Worm (Caenorhabditis elegans): ENCODE measurements around the gene aps-1.

aps-1 gene

ce11 chrV:6043275-6044271, 25.8 kb downstream of the aps-1 start, which contains the start of gene cpi-2:
Gene cpi-2, plus strand, starts transcription at chrV:6044062.
- TF ChIP-seq nhr-71 (tag; optimal IDR thresholded peaks at IDR 0.05) (peak; percentile 45), jun-1 (tag; optimal IDR thresholded peaks at IDR 0.05) (peak; percentile 63), tbx-2 (tag; optimal IDR thresholded peaks at IDR 0.05) (peak; percentile 26), rnt-1 (tag; optimal IDR thresholded peaks at IDR 0.05) (peak; percentile 58), nhr-20 (tag; optimal IDR thresholded peaks at IDR 0.05) (peak; percentile 46), lin-14 (GFP tag; optimal IDR thresholded peaks at IDR 0.05) (peak; percentile 80), snu-23 (GFP tag; optimal IDR thresholded peaks at IDR 0.05) (peak; percentile 53), swsn-7 (tag; optimal IDR thresholded peaks at IDR 0.05) (peak; percentile 28), fkh-10 (GFP tag; optimal IDR thresholded peaks at IDR 0.05) (no peak), tlp-1 (tag; optimal IDR thresholded peaks at IDR 0.05) (no peak), mep-1 (tag; optimal IDR thresholded peaks at IDR 0.05) (peak; percentile 51), ceh-82 (tag; optimal IDR thresholded peaks at IDR 0.05) (peak in 1 of 3 experiments; percentile 17), mdl-1 (tag; optimal IDR thresholded peaks at IDR 0.05) (peak in 1 of 2 experiments; percentile 35), ama-1 (optimal IDR thresholded peaks at IDR 0.05) (no peak), fkh-4 (tag; optimal IDR thresholded peaks at IDR 0.05; ENCODE audit: borderline replicate concordance) (no peak), fkh-8 (tag; optimal IDR thresholded peaks at IDR 0.05) (peak; percentile 5), nhr-19 (GFP tag; conservative IDR thresholded peaks at IDR 0.05) (no peak; the same call in 1 of the 2 replicates), F16B12.6 (tag; optimal IDR thresholded peaks at IDR 0.05) (peak; percentile 77), lsy-2 (tag; optimal IDR thresholded peaks at IDR 0.05) (peak; percentile 38 to 42), elt-2 (tag; optimal IDR thresholded peaks at IDR 0.05) (peak; percentile 38), fos-1 (tag; optimal IDR thresholded peaks at IDR 0.05) (peak; percentile 69), nhr-85 (tag) (peak; percentile 64), nhr-90 (tag; optimal IDR thresholded peaks at IDR 0.05; ENCODE audit: poor library complexity) (peak; percentile 27), xbp-1 (tag; optimal IDR thresholded peaks at IDR 0.05) (peak; percentile 43), lin-35 (GFP tag; optimal IDR thresholded peaks at IDR 0.05) (peak; percentile 90 to 94), pag-3 (tag; optimal IDR thresholded peaks at IDR 0.05; ENCODE audit: borderline replicate concordance, insufficient read depth) (no peak), blmp-1 (tag; optimal IDR thresholded peaks at IDR 0.05) (peak; percentile 12), nhr-47 (tag; optimal IDR thresholded peaks at IDR 0.05) (peak; percentile 20), grh-1 (GFP tag; IDR thresholded peaks at IDR 0.05) (no peak), pax-3 (tag; optimal IDR thresholded peaks at IDR 0.05) (no peak), nhr-11 (tag; optimal IDR thresholded peaks at IDR 0.05) (no peak), nhr-77 (tag; optimal IDR thresholded peaks at IDR 0.05) (no peak), lin-15B (tag; optimal IDR thresholded peaks at IDR 0.05) (peak; percentile 8), efl-1 (optimal IDR thresholded peaks at IDR 0.05) (peak; percentile 89 to 92), efl-1 (GFP tag; optimal IDR thresholded peaks at IDR 0.05 in 1 of 2) (peak; percentile 91 to 98), dpl-1 (GFP tag; optimal IDR thresholded peaks at IDR 0.05) (peak; percentile 75 to 92 (median 85)), alr-1 (tag; optimal IDR thresholded peaks at IDR 0.05; ENCODE audit: borderline replicate concordance) (no peak)

DNA sequence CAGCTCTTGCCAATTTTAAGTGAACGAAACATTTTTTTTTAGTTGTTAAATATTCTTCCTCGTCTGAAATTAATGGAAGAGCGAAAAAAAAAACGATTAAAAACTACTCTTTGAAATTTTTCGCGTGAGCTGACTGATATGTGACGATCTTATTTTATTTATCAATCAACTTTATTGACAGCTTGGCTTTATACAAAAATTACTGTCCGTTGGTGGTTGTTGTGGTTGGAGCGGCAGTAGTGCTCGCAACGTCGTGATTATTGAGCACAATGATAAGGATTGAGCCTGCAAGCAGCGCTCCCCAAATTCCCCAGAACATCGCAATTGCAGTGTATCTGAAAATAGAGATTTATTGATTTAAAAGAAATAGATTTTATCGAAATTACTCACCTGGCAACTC, 26.7 kb downstream of the aps-1 start:
- TF ChIP-seq nhr-76 (tag; optimal IDR thresholded peaks at IDR 0.05) (no peak), nhr-28 (tag; optimal IDR thresholded peaks at IDR 0.05) (no peak)

All from whole organism, L1 larva.